Worm (Caenorhabditis elegans): Measurements from ENCODE around the gene mex-1.

Gene mex-1

ce11 chrII:11954811-11955210, 13.6 kb upstream of the mex-1 start:
- TF ChIP-seq unc-130 (GFP tag; optimal IDR thresholded peaks at IDR 0.05) (no peak), nhr-102 (tag; optimal IDR thresholded peaks at IDR 0.05) (no peak), gei-8 (GFP tag; optimal IDR thresholded peaks at IDR 0.05) (no peak), dmd-9 (GFP tag; IDR thresholded peaks at IDR 0.05) (no peak), mep-1 (tag; optimal IDR thresholded peaks at IDR 0.05) (no peak), lim-7 (GFP tag; IDR thresholded peaks at IDR 0.05) (no peak), mxl-2 (GFP tag; conservative IDR thresholded peaks at IDR 0.05) (no peak), unc-39 (tag; optimal IDR thresholded peaks at IDR 0.05) (no peak), zip-2 (tag; optimal IDR thresholded peaks at IDR 0.05) (no peak), pqm-1 (tag; optimal IDR thresholded peaks at IDR 0.05) (no peak), fkh-10 (GFP tag; optimal IDR thresholded peaks at IDR 0.05) (no peak), zip-11 (GFP tag; IDR thresholded peaks at IDR 0.05) (no peak), ceh-62 (tag; optimal IDR thresholded peaks at IDR 0.05) (no peak)

ce11 chrII:11958793-11959574, 9.5 kb upstream of the mex-1 start:
- TF ChIP-seq pha-4 (GFP tag; IDR thresholded peaks at IDR 0.05) (peak; percentile 45; the same call in 1 of the 2 replicates), pha-4 (tag; optimal IDR thresholded peaks at IDR 0.05) (no peak), dmd-8 (GFP tag; IDR thresholded peaks at IDR 0.05) (no peak), aha-1 (tag) (peak; percentile 73), F49E8.2 (tag; optimal IDR thresholded peaks at IDR 0.05; ENCODE audit: borderline replicate concordance) (no peak), daf-19 (GFP tag; conservative IDR thresholded peaks at IDR 0.05) (no peak), ZK337.2 (GFP tag; IDR thresholded peaks at IDR 0.05) (0 out of 2 replicates have a peak, but pooled peaks have one; percentile 38), spr-3 (GFP tag; optimal IDR thresholded peaks at IDR 0.05) (no peak), madf-5 (GFP tag; IDR thresholded peaks at IDR 0.05) (no peak), mdt-29 (GFP tag; IDR thresholded peaks at IDR 0.05) (0 out of 2 replicates have a peak, but pooled peaks have one; percentile 17), hlh-30 (tag; optimal IDR thresholded peaks at IDR 0.05; ENCODE audit: insufficient read depth) (peak; percentile 31), lir-3 (tag; optimal IDR thresholded peaks at IDR 0.05) (peak; percentile 19), fkh-10 (GFP tag; optimal IDR thresholded peaks at IDR 0.05) (peak; percentile 49), spr-1 (tag; optimal IDR thresholded peaks at IDR 0.05) (peak; percentile 4), dve-1 (tag; optimal IDR thresholded peaks at IDR 0.05; ENCODE audit: insufficient read depth) (peak; percentile 39), php-3 (GFP tag; IDR thresholded peaks at IDR 0.05) (peak; percentile 46; the same call in 1 of the 2 replicates), nhr-28 (tag; optimal IDR thresholded peaks at IDR 0.05) (peak; percentile 1), hlh-11 (tag; optimal IDR thresholded peaks at IDR 0.05) (peak; percentile 63), dpl-1 (GFP tag; optimal IDR thresholded peaks at IDR 0.05) (peak; percentile 33), D1046.2 (GFP tag; IDR thresholded peaks at IDR 0.05) (no peak), F44E2.7 (GFP tag; IDR thresholded peaks at IDR 0.05) (no peak), arid-1 (GFP tag; conservative IDR thresholded peaks at IDR 0.05) (0 out of 2 replicates have a peak, but pooled peaks have one; percentile 34), nhr-42 (GFP tag; IDR thresholded peaks at IDR 0.05) (no peak), hmg-1.1 (GFP tag; IDR thresholded peaks at IDR 0.05) (peak; percentile 76), nhr-6 (tag; optimal IDR thresholded peaks at IDR 0.05) (no peak), R02D3.7 (tag; optimal IDR thresholded peaks at IDR 0.05) (no peak), unc-62 (GFP tag; optimal IDR thresholded peaks at IDR 0.05 in 1 of 2) (peak in 1 of 2 experiments; percentile 60), unc-62 (tag; optimal IDR thresholded peaks at IDR 0.05) (no peak), hif-1 (tag; optimal IDR thresholded peaks at IDR 0.05) (peak in 1 of 2 experiments; percentile 42), snpc-1.2 (GFP tag; IDR thresholded peaks at IDR 0.05) (peak; percentile 66; the same call in 1 of the 2 replicates), pqm-1 (tag; optimal IDR thresholded peaks at IDR 0.05) (no peak), cey-2 (tag; optimal IDR thresholded peaks at IDR 0.05; ENCODE audit: borderline replicate concordance, insufficient read depth) (no peak), vab-7 (GFP tag; IDR thresholded peaks at IDR 0.05) (0 out of 2 replicates have a peak, but pooled peaks have one; percentile 47), unc-130 (GFP tag; optimal IDR thresholded peaks at IDR 0.05) (peak; percentile 12), lim-7 (GFP tag; IDR thresholded peaks at IDR 0.05) (no peak), lin-39 (tag; optimal IDR thresholded peaks at IDR 0.05) (no peak), daf-16 (GFP tag; optimal IDR thresholded peaks at IDR 0.05) (no peak), daf-16 (tag; optimal IDR thresholded peaks at IDR 0.05) (peak; percentile 41), mep-1 (tag; optimal IDR thresholded peaks at IDR 0.05) (peak; percentile 68), rbr-2 (tag; optimal IDR thresholded peaks at IDR 0.05) (peak; percentile 54)

Measured in whole organism, L4 larva.